Worm (Caenorhabditis elegans) whole organism, late embryonic: ENCODE data around the gene par-2.

Experiments used
- C08G9.2 ChIP-seq: sonication (generic microtip); optimal IDR thresholded peaks from 2 replicates; lab custom pipeline; 2016; ENCODE audit warnings: mild to moderate bottlenecking, missing genetic modification characterization, moderate library complexity, missing compliant biosample characterization
- K09A11.1 ChIP-seq: sonication (generic microtip); optimal IDR thresholded peaks from 2 replicates; lab custom pipeline; 2017; ENCODE audit warnings: antibody characterized with exemption, mild to moderate bottlenecking, missing genetic modification characterization, missing compliant biosample characterization; ENCODE audit not compliant: insufficient read depth
- ahr-1 ChIP-seq: sonication (generic microtip); optimal IDR thresholded peaks from 2 replicates; lab custom pipeline; 2016; ENCODE audit warnings: missing genetic modification characterization, missing compliant biosample characterization
- ceh-18 ChIP-seq: sonication (generic microtip); optimal IDR thresholded peaks from 2 replicates; lab custom pipeline; 2016; ENCODE audit warnings: missing genetic modification characterization, missing compliant biosample characterization
- ceh-19 ChIP-seq: fragments of 200-800 bp; sonication (Bioruptor generic); optimal IDR thresholded peaks from 2 replicates; lab custom pipeline; 2018; ENCODE audit warnings: mild to moderate bottlenecking, missing genetic modification characterization, missing compliant biosample characterization
- ceh-22 ChIP-seq: sonication (generic microtip); optimal IDR thresholded peaks from 2 replicates; lab custom pipeline; 2017; ENCODE audit warnings: missing biosample characterization, missing genetic modification characterization
- ceh-24 ChIP-seq: sonication (generic microtip); optimal IDR thresholded peaks from 2 replicates; lab custom pipeline; 2016; ENCODE audit warnings: mild to moderate bottlenecking, missing genetic modification characterization, missing compliant biosample characterization
- ceh-30 ChIP-seq: fragments of 150-350 bp; optimal IDR thresholded peaks from 2 replicates; lab custom pipeline; 2014; ENCODE audit warnings: missing biosample characterization, missing genetic modification characterization
- ceh-31 ChIP-seq: sonication (generic microtip); optimal IDR thresholded peaks from 2 replicates; lab custom pipeline; 2016; ENCODE audit warnings: missing genetic modification characterization, missing compliant biosample characterization
- dmd-4 ChIP-seq: sonication (generic microtip); optimal IDR thresholded peaks from 2 replicates; lab custom pipeline; 2016; ENCODE audit warnings: borderline replicate concordance, missing genetic modification characterization, missing compliant biosample characterization
- elt-2 ChIP-seq: sonication (generic microtip); optimal IDR thresholded peaks from 2 replicates; lab custom pipeline; 2016; ENCODE audit warnings: missing genetic modification reagents, missing genetic modification characterization, missing compliant biosample characterization
- elt-4 ChIP-seq: sonication (generic microtip); optimal IDR thresholded peaks from 2 replicates; lab custom pipeline; 2016; ENCODE audit warnings: missing genetic modification characterization, missing compliant biosample characterization
- ets-4 ChIP-seq: sonication (generic microtip); optimal IDR thresholded peaks from 2 replicates; lab custom pipeline; 2016; ENCODE audit warnings: missing genetic modification characterization, missing compliant biosample characterization
- eyg-1 ChIP-seq: sonication (generic microtip); optimal IDR thresholded peaks from 2 replicates; lab custom pipeline; 2016; ENCODE audit warnings: missing genotype, missing genetic modification characterization, missing compliant biosample characterization
- fkh-10 ChIP-seq: fragments of 150-350 bp; optimal IDR thresholded peaks from 2 replicates; lab custom pipeline; 2014; ENCODE audit warnings: missing biosample characterization, missing genetic modification reagents, missing genetic modification characterization
- hlh-13 ChIP-seq: fragments of 200-800 bp; sonication (Bioruptor generic); optimal IDR thresholded peaks from 2 replicates; lab custom pipeline; 2018; ENCODE audit warnings: mild to moderate bottlenecking, missing genetic modification characterization, missing compliant biosample characterization
- hlh-6 ChIP-seq: sonication (generic microtip); optimal IDR thresholded peaks from 2 replicates; lab custom pipeline; 2016; ENCODE audit warnings: missing genotype, missing genetic modification characterization, missing compliant biosample characterization
- hlh-8 ChIP-seq: sonication (generic microtip); optimal IDR thresholded peaks from 2 replicates; lab custom pipeline; 2016; ENCODE audit warnings: missing genotype, missing genetic modification characterization, missing compliant biosample characterization
- lim-6 ChIP-seq: sonication (generic microtip); optimal IDR thresholded peaks from 2 replicates; lab custom pipeline; 2016; ENCODE audit warnings: missing genetic modification characterization, missing compliant biosample characterization
- lin-11 ChIP-seq: fragments of 200-800 bp; sonication (Bioruptor generic); optimal IDR thresholded peaks from 2 replicates; lab custom pipeline; 2018; ENCODE audit warnings: mild to moderate bottlenecking, missing genetic modification characterization, missing compliant biosample characterization
- mec-3 ChIP-seq: sonication (generic microtip); optimal IDR thresholded peaks from 2 replicates; lab custom pipeline; 2016; ENCODE audit warnings: borderline replicate concordance, missing genetic modification characterization, missing compliant biosample characterization
- nfya-1 ChIP-seq: sonication (generic microtip); optimal IDR thresholded peaks from 2 replicates; lab custom pipeline; 2017; ENCODE audit warnings: missing genetic modification characterization, mild to moderate bottlenecking, missing compliant biosample characterization, antibody characterized with exemption, moderate library complexity
- nhr-11 ChIP-seq: fragments of 150-350 bp; optimal IDR thresholded peaks from 2 replicates; lab custom pipeline; 2014; ENCODE audit warnings: missing biosample characterization, missing genetic modification characterization
- nhr-232 ChIP-seq: sonication (generic microtip); optimal IDR thresholded peaks from 2 replicates; lab custom pipeline; 2016; ENCODE audit warnings: missing genetic modification characterization, missing compliant biosample characterization
- npax-4 ChIP-seq: sonication (generic microtip); optimal IDR thresholded peaks from 2 replicates; lab custom pipeline; 2016; ENCODE audit warnings: missing genetic modification characterization, missing compliant biosample characterization
- odd-2 ChIP-seq: sonication (generic microtip); optimal IDR thresholded peaks from 2 replicates; lab custom pipeline; 2017; ENCODE audit warnings: antibody characterized with exemption, mild to moderate bottlenecking, missing genetic modification characterization, missing compliant biosample characterization
- pat-9 ChIP-seq: fragments of 200-800 bp; sonication (Bioruptor generic); optimal IDR thresholded peaks from 2 replicates; lab custom pipeline; 2018; ENCODE audit warnings: mild to moderate bottlenecking, missing genetic modification characterization, moderate library complexity, missing compliant biosample characterization
- pha-2 ChIP-seq: sonication (generic microtip); optimal IDR thresholded peaks from 2 replicates; lab custom pipeline; 2017; ENCODE audit warnings: mild to moderate bottlenecking, missing genetic modification characterization, missing compliant biosample characterization
- pha-4 ChIP-seq: fragments of 150-350 bp; optimal IDR thresholded peaks from 2 replicates; lab custom pipeline; 2018; ENCODE audit warnings: missing biosample characterization, missing genetic modification reagents, missing genetic modification characterization
- pqm-1 ChIP-seq: sonication (generic microtip); optimal IDR thresholded peaks from 2 replicates; lab custom pipeline; 2016; ENCODE audit warnings: missing genetic modification characterization, missing compliant biosample characterization
- ref-2 ChIP-seq: sonication (generic microtip); optimal IDR thresholded peaks from 2 replicates; lab custom pipeline; 2016; ENCODE audit warnings: missing genetic modification characterization, missing compliant biosample characterization
- rnt-1 ChIP-seq: sonication (generic microtip); optimal IDR thresholded peaks from 2 replicates; lab custom pipeline; 2016; ENCODE audit warnings: missing genetic modification characterization, missing compliant biosample characterization
- sox-2 ChIP-seq: fragments of 200-800 bp; sonication (Bioruptor generic); IDR thresholded peaks from 2 replicates; pipeline ENCODE4 v1.3.6; 2022; ENCODE audit warnings: missing genetic modification reagents, missing genetic modification characterization, missing compliant biosample characterization
- tbx-7 ChIP-seq: sonication (generic microtip); optimal IDR thresholded peaks from 2 replicates; lab custom pipeline; 2016; ENCODE audit warnings: missing genotype, missing genetic modification characterization, missing compliant biosample characterization
- ttx-3 ChIP-seq: sonication (generic microtip); optimal IDR thresholded peaks from 2 replicates; lab custom pipeline; 2016; ENCODE audit warnings: missing genetic modification reagents, missing genetic modification characterization, missing compliant biosample characterization
- unc-3 ChIP-seq, 2 experiments: fragments of 200-800 bp in 1 of 2; sonication (Bioruptor generic) in 1 of 2; sonication (generic microtip) in 1 of 2; conservative IDR thresholded peaks in 1 of 2; optimal IDR thresholded peaks in 1 of 2; 2 replicates each; pipeline versions ENCODE4 v1.3.6 to Lab custom; 2016 to 2022; ENCODE audit warnings: missing compliant biosample characterization in 2 of 2, missing genetic modification characterization in 2 of 2, missing genetic modification reagents in 1 of 2
- unc-42 ChIP-seq: sonication (generic microtip); optimal IDR thresholded peaks from 2 replicates; lab custom pipeline; 2016; ENCODE audit warnings: missing genotype, missing genetic modification characterization, missing compliant biosample characterization
- unc-55 ChIP-seq: sonication (generic microtip); optimal IDR thresholded peaks from 2 replicates; lab custom pipeline; 2017; ENCODE audit warnings: missing biosample characterization, missing genetic modification reagents, missing genetic modification characterization
- unc-86 ChIP-seq: sonication (generic microtip); optimal IDR thresholded peaks from 2 replicates; lab custom pipeline; 2016; ENCODE audit warnings: missing genetic modification characterization, missing compliant biosample characterization

par-2 gene

DNA sequence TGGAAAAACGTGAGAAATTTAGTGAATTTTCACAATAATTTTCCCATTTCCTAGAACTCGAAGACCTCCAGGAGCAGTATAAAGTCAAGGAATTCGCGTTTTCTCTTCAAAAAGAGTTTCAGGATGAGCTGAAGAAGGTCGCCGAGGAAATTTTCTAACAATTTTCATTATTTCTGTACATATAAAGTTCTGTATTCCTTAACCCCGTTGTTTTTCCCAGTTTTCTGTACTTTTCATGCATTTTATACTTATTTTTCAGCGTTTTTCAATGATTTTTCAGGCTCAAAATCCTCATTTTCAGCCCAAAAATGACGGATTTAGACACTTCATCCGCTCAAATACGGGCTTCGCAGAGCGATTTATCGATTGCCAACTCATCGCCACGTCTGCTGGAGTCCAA is at the start of gene par-2:
Gene par-2, plus strand, starts transcription at position 301 of the 400 bp plus-strand sequence.
- TF ChIP-seq elt-4 (tag; lab: Kevin White, UChicago) (no peak), hlh-13 (no peak), ceh-31 (tag; lab: Kevin White, UChicago) (no peak), lim-6 (tag; lab: Kevin White, UChicago) (no peak), npax-4 (tag; lab: Kevin White, UChicago) (no peak), ceh-22 (tag; lab: Kevin White, UChicago) (no peak), pqm-1 (tag; lab: Kevin White, UChicago) (no peak), ceh-24 (tag; lab: Kevin White, UChicago) (no peak)

DNA sequence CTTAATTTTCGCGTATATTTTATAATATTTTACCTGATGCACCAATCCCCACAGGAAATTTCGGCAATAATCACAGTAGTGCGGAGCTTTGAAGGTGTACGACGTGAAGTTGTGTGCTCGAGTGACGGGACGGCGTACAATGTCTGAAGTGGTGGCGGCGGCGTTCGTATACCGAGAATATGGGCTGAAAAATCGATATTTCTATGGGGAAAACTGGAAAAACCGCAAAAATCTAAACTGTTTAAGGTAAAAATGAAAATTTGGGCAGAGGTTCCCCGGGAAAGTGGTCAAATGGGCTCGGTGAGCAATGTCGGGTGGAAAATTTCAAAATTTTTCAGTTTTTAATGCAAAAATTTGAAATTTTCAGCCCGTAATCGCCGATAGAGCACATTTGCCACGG is 46.3 kb upstream of the par-2 start:
- TF ChIP-seq eyg-1 (no peak), dmd-4 (tag; lab: Kevin White, UChicago) (no peak), ref-2 (tag; lab: Kevin White, UChicago) (no peak), rnt-1 (no peak), elt-2 (no peak), sox-2 (GFP tag; lab: Robert Waterston, UW) (no peak), lim-6 (tag; lab: Kevin White, UChicago) (no peak), hlh-6 (no peak), pha-2 (tag; lab: Kevin White, UChicago) (no peak)

DNA sequence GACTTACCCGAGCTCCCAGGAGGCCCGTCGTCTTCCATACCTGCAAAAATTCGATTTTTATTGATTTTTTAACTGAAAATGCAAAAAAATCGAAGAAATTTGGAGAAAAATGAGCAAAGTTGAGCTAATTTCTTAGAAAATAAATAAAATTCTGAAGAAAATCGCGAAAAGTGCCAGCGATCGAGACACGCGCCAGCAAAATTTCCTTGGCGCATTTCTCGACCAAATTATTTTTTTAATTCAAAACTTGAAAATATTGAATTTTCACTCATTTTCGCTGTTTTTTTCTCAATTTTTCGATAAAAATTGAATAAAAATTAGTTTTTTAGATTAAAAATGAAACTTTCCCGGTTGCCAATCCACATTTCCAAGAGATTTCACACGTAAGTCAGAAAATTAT is 44.0 kb upstream of the par-2 start, which contains the start of the genes chin-1 and BE0003N10.1:
Gene chin-1, minus strand, starts transcription at position 40 of the 400 bp plus-strand sequence.
Gene BE0003N10.1, plus strand, starts transcription at position 320 of the 400 bp plus-strand sequence.
- no peak for TF ChIP-seq unc-55 (GFP tag; lab: Kevin White, UChicago)
- TF ChIP-seq elt-4 (tag; lab: Kevin White, UChicago) = no peak
- TF ChIP-seq lin-11 = no peak
- TF ChIP-seq K09A11.1 (tag; lab: Kevin White, UChicago) = no peak
- TF ChIP-seq nhr-232 (tag; lab: Kevin White, UChicago) = no peak
- TF ChIP-seq nfya-1 (tag; lab: Kevin White, UChicago) = no peak
- TF ChIP-seq ceh-30 (tag; lab: Kevin White, UChicago) = peak; percentile 9
- no peak for TF ChIP-seq mec-3 (tag; lab: Kevin White, UChicago)
- TF ChIP-seq ttx-3 (tag; lab: Kevin White, UChicago) = peak; percentile 5

DNA sequence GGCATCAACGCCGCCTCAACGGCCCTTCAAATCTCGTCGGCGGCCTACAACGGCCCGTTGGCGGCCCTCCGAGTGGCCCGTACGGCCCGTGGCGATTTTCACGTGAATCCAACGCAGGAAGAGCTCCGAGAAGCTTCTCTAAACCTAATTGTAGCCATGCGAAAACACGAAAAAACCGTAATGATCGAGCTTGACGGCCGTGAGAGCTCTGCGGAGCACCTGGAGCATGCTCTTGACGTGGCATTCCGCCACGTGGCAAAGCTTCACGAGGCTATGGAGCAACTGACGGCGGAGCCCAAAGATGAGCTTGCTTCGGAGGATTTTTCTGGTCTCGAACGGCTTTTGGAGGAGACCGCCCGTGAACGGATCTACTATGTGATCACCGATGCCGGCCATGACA is 41.1 kb upstream of the par-2 start:
- TF ChIP-seq K09A11.1 (tag; lab: Kevin White, UChicago) (no peak), ceh-18 (tag; lab: Kevin White, UChicago) (no peak), ceh-22 (tag; lab: Kevin White, UChicago) (no peak), pat-9 (no peak), ceh-19 (no peak)

DNA sequence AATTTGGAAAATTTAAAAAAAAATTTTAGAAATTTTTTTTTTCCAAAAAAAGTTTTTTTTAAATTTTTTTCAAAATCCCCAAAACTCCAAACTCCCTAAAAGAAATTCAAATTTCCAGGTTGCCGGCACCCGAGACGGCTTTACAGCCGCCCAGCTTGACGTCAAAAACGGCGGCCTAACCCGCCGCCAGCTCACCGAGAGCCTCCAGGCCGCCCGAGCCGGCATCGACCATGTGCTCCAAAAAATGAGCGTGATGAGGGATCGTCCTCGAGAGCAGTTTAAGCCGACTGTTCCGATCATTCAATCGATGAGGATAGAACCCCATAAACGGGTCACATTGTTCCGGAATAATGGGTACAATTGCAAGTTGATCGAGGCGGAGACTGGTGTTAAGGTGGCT is 37.4 kb upstream of the par-2 start:
- TF ChIP-seq nhr-232 (tag; lab: Kevin White, UChicago) (no peak), C08G9.2 (tag; lab: Kevin White, UChicago) (no peak), nfya-1 (tag; lab: Kevin White, UChicago) (no peak), ets-4 (tag; lab: Kevin White, UChicago) (no peak), unc-86 (no peak), tbx-7 (tag; lab: Kevin White, UChicago) (no peak), ahr-1 (tag; lab: Kevin White, UChicago) (no peak), ceh-30 (tag; lab: Kevin White, UChicago) (no peak), hlh-8 (tag; lab: Kevin White, UChicago) (no peak), nhr-11 (tag; lab: Kevin White, UChicago) (no peak), unc-3 (GFP tag; conservative IDR thresholded peaks at IDR 0.05; lab: Robert Waterston, UW) (no peak), unc-3 (tag; optimal IDR thresholded peaks at IDR 0.05; lab: Kevin White, UChicago) (no peak), unc-55 (GFP tag; lab: Kevin White, UChicago) (no peak), pha-4 (tag; lab: Kevin White, UChicago) (no peak), fkh-10 (GFP tag; lab: Kevin White, UChicago) (no peak), odd-2 (no peak), ttx-3 (tag; lab: Kevin White, UChicago) (no peak), pha-2 (tag; lab: Kevin White, UChicago) (no peak), ceh-18 (tag; lab: Kevin White, UChicago) (no peak), unc-42 (tag; lab: Kevin White, UChicago) (no peak)
